1 fruit fly cellular context compared by ENCODE assay signal in the genomic region with DNA sequence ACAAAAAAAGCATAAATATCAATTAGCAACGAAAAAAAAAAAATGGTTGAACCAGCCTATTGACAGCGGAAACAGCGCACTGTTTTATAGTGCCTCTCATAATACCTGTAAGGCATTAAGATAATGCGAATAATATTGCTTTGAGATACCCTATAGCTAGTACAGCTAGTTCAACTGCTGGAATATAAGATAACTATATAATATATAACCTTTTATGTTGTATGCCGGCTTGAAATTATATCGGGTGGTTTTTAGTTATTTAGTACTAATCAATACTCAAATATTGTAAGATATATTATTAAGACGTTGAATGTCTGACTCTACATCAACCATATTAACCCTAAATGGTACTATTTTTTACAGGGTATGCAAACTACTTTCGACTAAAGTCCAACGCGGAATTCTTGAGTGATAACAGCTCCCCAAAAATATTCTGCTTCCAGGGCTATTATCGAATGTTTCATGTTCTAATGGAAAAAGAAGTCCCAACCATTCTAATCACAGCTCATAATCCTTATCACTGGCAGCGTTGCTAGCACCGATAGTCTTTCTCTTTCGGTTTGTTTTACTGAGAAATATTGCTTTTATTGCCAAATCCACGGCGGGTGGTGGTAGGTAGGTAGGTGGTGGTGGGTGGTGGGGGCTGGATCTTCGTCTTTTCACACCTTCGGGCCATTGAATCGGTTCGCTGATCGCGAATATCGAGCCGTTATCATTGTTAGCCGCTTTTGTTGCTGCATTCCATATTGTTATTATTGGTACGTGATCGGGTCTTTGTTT.
TF ChIP-seq lines count a peak whose summit lies in the region.

No protein-coding gene starts in this region.

TF ChIP-seq in whole organism, embryonic, 481 proteins besides CTCF, POLR2A, EP300 and RAD21 (continued from another document and continues in another):
- TF ChIP-seq usp (GFP tag; optimal IDR thresholded peaks at IDR 0.05; lab: Kevin White, UChicago) = no peak
- no peak for TF ChIP-seq disco-r (GFP tag; optimal IDR thresholded peaks at IDR 0.05; lab: Kevin White, UChicago)
- peak; percentile 83 for TF ChIP-seq Ravus (GFP tag; IDR thresholded peaks at IDR 0.05; lab: Robert Waterston, UW)
- peak; percentile 84 for TF ChIP-seq CG32532 (GFP tag; IDR thresholded peaks at IDR 0.05; lab: Robert Waterston, UW)
- no peak for TF ChIP-seq amos (GFP tag; IDR thresholded peaks at IDR 0.05; lab: Robert Waterston, UW; ENCODE audit: partially characterized antibody)
- no peak for TF ChIP-seq HLH4C (GFP tag; IDR thresholded peaks at IDR 0.05; lab: Robert Waterston, UW; ENCODE audit: partially characterized antibody)
- TF ChIP-seq E2f2 (GFP tag; IDR thresholded peaks at IDR 0.05; lab: Robert Waterston, UW) = peak; percentile 66
- no peak for TF ChIP-seq CG6654 (GFP tag; optimal IDR thresholded peaks at IDR 0.05; lab: Kevin White, UChicago)
- peak; percentile 38; the same call in 1 of the 2 replicates for TF ChIP-seq CG10959 (GFP tag; IDR thresholded peaks at IDR 0.05; lab: Robert Waterston, UW)
- TF ChIP-seq az2 (GFP tag; optimal IDR thresholded peaks at IDR 0.05; lab: Kevin White, UChicago) = no peak
- no peak for TF ChIP-seq Tbp (GFP tag; optimal IDR thresholded peaks at IDR 0.05; lab: Kevin White, UChicago)
- TF ChIP-seq CG12942 (GFP tag; optimal IDR thresholded peaks at IDR 0.05; lab: Kevin White, UChicago) = no peak
- no peak for TF ChIP-seq ERR (GFP tag; optimal IDR thresholded peaks at IDR 0.05; lab: Kevin White, UChicago)
- TF ChIP-seq zfh1 (GFP tag; IDR thresholded peaks at IDR 0.05; lab: Robert Waterston, UW) = peak; percentile 74; the same call in 2 of the 3 replicates
- TF ChIP-seq CG11085 (GFP tag; IDR thresholded peaks at IDR 0.05; lab: Robert Waterston, UW) = peak; percentile 63
- TF ChIP-seq p53 (GFP tag; optimal IDR thresholded peaks at IDR 0.05; lab: Kevin White, UChicago) = no peak
- TF ChIP-seq YL-1 (GFP tag; optimal IDR thresholded peaks at IDR 0.05; lab: Kevin White, UChicago) = no peak
- TF ChIP-seq Atf-2 (GFP tag; optimal IDR thresholded peaks at IDR 0.05; lab: Kevin White, UChicago) = no peak
- TF ChIP-seq Ets97D (GFP tag; optimal IDR thresholded peaks at IDR 0.05; lab: Kevin White, UChicago) = peak; percentile 19
- peak; percentile 6 for TF ChIP-seq twi (tag; optimal IDR thresholded peaks at IDR 0.05; lab: Kevin White, UChicago)
- peak; percentile 59 for TF ChIP-seq Xbp1 (GFP tag; optimal IDR thresholded peaks at IDR 0.05; lab: Kevin White, UChicago)
- TF ChIP-seq HLH3B (GFP tag; IDR thresholded peaks at IDR 0.05; lab: Robert Waterston, UW) = peak; percentile 85
- no peak for TF ChIP-seq zf30C (GFP tag; optimal IDR thresholded peaks at IDR 0.05; lab: Kevin White, UChicago)
- no peak for TF ChIP-seq Dip2 (GFP tag; IDR thresholded peaks at IDR 0.05; lab: Robert Waterston, UW)
- TF ChIP-seq Neu2 (GFP tag; optimal IDR thresholded peaks at IDR 0.05; lab: Kevin White, UChicago; ENCODE audit: borderline replicate concordance) = no peak
- TF ChIP-seq CG10147 (GFP tag; optimal IDR thresholded peaks at IDR 0.05; lab: Kevin White, UChicago) = peak; percentile 18
- TF ChIP-seq CG7987 (GFP tag; optimal IDR thresholded peaks at IDR 0.05; lab: Kevin White, UChicago) = no peak
- TF ChIP-seq en (GFP tag; optimal IDR thresholded peaks at IDR 0.05; lab: Kevin White, UChicago) = no peak
- peak; percentile 14 to 31 for TF ChIP-seq Pdp1 (GFP tag; optimal IDR thresholded peaks at IDR 0.05; lab: Kevin White, UChicago)
- peak; percentile 89 for TF ChIP-seq sob (GFP tag; IDR thresholded peaks at IDR 0.05; lab: Robert Waterston, UW)
- no peak for TF ChIP-seq CG16813 (GFP tag; IDR thresholded peaks at IDR 0.05; lab: Robert Waterston, UW; ENCODE audit: partially characterized antibody)
- peak; percentile 75; the same call in 1 of the 2 replicates for TF ChIP-seq MBD-R2 (GFP tag; IDR thresholded peaks at IDR 0.05; lab: Robert Waterston, UW)
- no peak; the same call in 2 of the 3 replicates for TF ChIP-seq croc (GFP tag; conservative IDR thresholded peaks at IDR 0.05; lab: Robert Waterston, UW)
- peak; percentile 30; the same call in 1 of the 2 replicates for TF ChIP-seq CG4730 (GFP tag; IDR thresholded peaks at IDR 0.05; lab: Robert Waterston, UW)
- no peak for TF ChIP-seq Hey (tag; optimal IDR thresholded peaks at IDR 0.05; lab: Kevin White, UChicago)
- TF ChIP-seq phol (tag; optimal IDR thresholded peaks at IDR 0.05; lab: Kevin White, UChicago) = peak; percentile 40
- TF ChIP-seq ase (GFP tag; IDR thresholded peaks at IDR 0.05; lab: Robert Waterston, UW) = 0 out of 3 replicates have a peak, but pooled peaks have one; percentile 28
- peak; percentile 88 for TF ChIP-seq CG18599 (GFP tag; optimal IDR thresholded peaks at IDR 0.05; lab: Kevin White, UChicago)
- peak; percentile 41 for TF ChIP-seq Blimp-1 (GFP tag; optimal IDR thresholded peaks at IDR 0.05; lab: Kevin White, UChicago)
- 0 out of 2 replicates have a peak, but pooled peaks have one; percentile 41 for TF ChIP-seq ro (GFP tag; IDR thresholded peaks at IDR 0.05; lab: Robert Waterston, UW)
- TF ChIP-seq CG30020 (tag; optimal IDR thresholded peaks at IDR 0.05; lab: Kevin White, UChicago) = no peak
- no peak for TF ChIP-seq kni (GFP tag; optimal IDR thresholded peaks at IDR 0.05; lab: Kevin White, UChicago)
- TF ChIP-seq row (GFP tag; IDR thresholded peaks at IDR 0.05; lab: Robert Waterston, UW) = peak; percentile 93
- TF ChIP-seq Sox100B (GFP tag; optimal IDR thresholded peaks at IDR 0.05; lab: Kevin White, UChicago) = peak; percentile 71
- peak; percentile 90 for TF ChIP-seq CG11504 (tag; optimal IDR thresholded peaks at IDR 0.05; lab: Kevin White, UChicago)
- TF ChIP-seq CG17568 (GFP tag; optimal IDR thresholded peaks at IDR 0.05; lab: Kevin White, UChicago) = peak; percentile 56
- TF ChIP-seq sisA (GFP tag; IDR thresholded peaks at IDR 0.05; lab: Robert Waterston, UW) = peak; percentile 74
- peak; percentile 68 for TF ChIP-seq CG13775 (GFP tag; optimal IDR thresholded peaks at IDR 0.05; lab: Kevin White, UChicago)
- TF ChIP-seq CG13296 (GFP tag; optimal IDR thresholded peaks at IDR 0.05; lab: Kevin White, UChicago) = peak; percentile 63
- no peak for TF ChIP-seq maf-S (GFP tag; optimal IDR thresholded peaks at IDR 0.05; lab: Kevin White, UChicago)
- peak; percentile 37 for TF ChIP-seq CG34376 (GFP tag; optimal IDR thresholded peaks at IDR 0.05; lab: Kevin White, UChicago)
- TF ChIP-seq H15 (GFP tag; IDR thresholded peaks at IDR 0.05; lab: Robert Waterston, UW) = peak; percentile 51; the same call in 2 of the 3 replicates
- no peak for TF ChIP-seq CG3163 (GFP tag; optimal IDR thresholded peaks at IDR 0.05; lab: Kevin White, UChicago)
- peak; percentile 78 for TF ChIP-seq Fer3 (tag; optimal IDR thresholded peaks at IDR 0.05; lab: Kevin White, UChicago)
- peak; percentile 79 for TF ChIP-seq Sox102F (GFP tag; optimal IDR thresholded peaks at IDR 0.05; lab: Kevin White, UChicago)
- TF ChIP-seq danr (GFP tag; IDR thresholded peaks at IDR 0.05; lab: Robert Waterston, UW) = peak; percentile 43; the same call in 1 of the 2 replicates
- TF ChIP-seq NC2β (GFP tag; optimal IDR thresholded peaks at IDR 0.05; lab: Kevin White, UChicago) = no peak
- TF ChIP-seq Hr3 (GFP tag; optimal IDR thresholded peaks at IDR 0.05; lab: Kevin White, UChicago) = peak; percentile 68
- TF ChIP-seq CG31441 (GFP tag; IDR thresholded peaks at IDR 0.05; lab: Robert Waterston, UW) = peak; percentile 52
- TF ChIP-seq pfk (GFP tag; optimal IDR thresholded peaks at IDR 0.05; lab: Kevin White, UChicago) = no peak
- TF ChIP-seq E2f1 (GFP tag; IDR thresholded peaks at IDR 0.05; lab: Robert Waterston, UW) = peak; percentile 71
- TF ChIP-seq CG10209 (GFP tag; optimal IDR thresholded peaks at IDR 0.05; lab: Kevin White, UChicago) = peak; percentile 78
- no peak for TF ChIP-seq fu2 (GFP tag; optimal IDR thresholded peaks at IDR 0.05; lab: Kevin White, UChicago)
- no peak for TF ChIP-seq Elba2 (GFP tag; optimal IDR thresholded peaks at IDR 0.05; lab: Kevin White, UChicago)
- TF ChIP-seq CG7556 (GFP tag; optimal IDR thresholded peaks at IDR 0.05; lab: Kevin White, UChicago) = peak; percentile 82
- TF ChIP-seq tin (GFP tag; optimal IDR thresholded peaks at IDR 0.05; lab: Kevin White, UChicago) = no peak
- peak; percentile 69 for TF ChIP-seq CG17361 (GFP tag; IDR thresholded peaks at IDR 0.05; lab: Robert Waterston, UW)
- TF ChIP-seq CG7786 (GFP tag; optimal IDR thresholded peaks at IDR 0.05; lab: Kevin White, UChicago) = peak; percentile 17
- no peak for TF ChIP-seq ash1 (GFP tag; optimal IDR thresholded peaks at IDR 0.05; lab: Kevin White, UChicago)
- peak; percentile 88 for TF ChIP-seq seq (GFP tag; IDR thresholded peaks at IDR 0.05; lab: Robert Waterston, UW)
- TF ChIP-seq Dek (tag; optimal IDR thresholded peaks at IDR 0.05; lab: Kevin White, UChicago) = peak; percentile 91
- TF ChIP-seq CG2129 (GFP tag; IDR thresholded peaks at IDR 0.05; lab: Robert Waterston, UW; ENCODE audit: partially characterized antibody) = no peak
- no peak for TF ChIP-seq Nf-YC (tag; optimal IDR thresholded peaks at IDR 0.05; lab: Kevin White, UChicago)
- no peak for TF ChIP-seq Asciz (GFP tag; optimal IDR thresholded peaks at IDR 0.05; lab: Kevin White, UChicago)
- TF ChIP-seq klu (GFP tag; IDR thresholded peaks at IDR 0.05; lab: Robert Waterston, UW) = peak; percentile 81
- TF ChIP-seq dmrt99B (tag; optimal IDR thresholded peaks at IDR 0.05; lab: Kevin White, UChicago) = peak; percentile 82
- no peak for TF ChIP-seq Doc2 (GFP tag; IDR thresholded peaks at IDR 0.05; lab: Robert Waterston, UW)
- no peak for TF ChIP-seq CG6272 (GFP tag; IDR thresholded peaks at IDR 0.05; lab: Robert Waterston, UW)
- TF ChIP-seq HHEX (GFP tag; optimal IDR thresholded peaks at IDR 0.05; lab: Kevin White, UChicago) = peak; percentile 64
- peak; percentile 79 for TF ChIP-seq esg (GFP tag; conservative IDR thresholded peaks at IDR 0.05; lab: Robert Waterston, UW)
- no peak for TF ChIP-seq CG3065 (GFP tag; optimal IDR thresholded peaks at IDR 0.05; lab: Kevin White, UChicago)
- no peak for TF ChIP-seq Lpt (GFP tag; optimal IDR thresholded peaks at IDR 0.05; lab: Kevin White, UChicago)
- TF ChIP-seq CG2678 (tag; optimal IDR thresholded peaks at IDR 0.05; lab: Kevin White, UChicago) = peak; percentile 85
- peak; percentile 48 for TF ChIP-seq CG15514 (GFP tag; optimal IDR thresholded peaks at IDR 0.05; lab: Kevin White, UChicago)
- TF ChIP-seq wek (GFP tag; optimal IDR thresholded peaks at IDR 0.05; lab: Kevin White, UChicago) = no peak
- TF ChIP-seq Atf6 (GFP tag; IDR thresholded peaks at IDR 0.05; lab: Robert Waterston, UW) = peak; percentile 95
- TF ChIP-seq vnd (GFP tag; IDR thresholded peaks at IDR 0.05; lab: Robert Waterston, UW; ENCODE audit: partially characterized antibody) = no peak
- TF ChIP-seq lab (GFP tag; optimal IDR thresholded peaks at IDR 0.05; lab: Kevin White, UChicago) = peak; percentile 86
- no peak for TF ChIP-seq CG11398 (GFP tag; optimal IDR thresholded peaks at IDR 0.05; lab: Kevin White, UChicago)
- peak; percentile 56; the same call in 2 of the 3 replicates for TF ChIP-seq CG11560 (tag; IDR thresholded peaks at IDR 0.05; lab: Robert Waterston, UW)
- TF ChIP-seq CG1602 (GFP tag; optimal IDR thresholded peaks at IDR 0.05; lab: Kevin White, UChicago) = peak; percentile 13
- TF ChIP-seq CG31388 (GFP tag; optimal IDR thresholded peaks at IDR 0.05; lab: Kevin White, UChicago) = no peak
- TF ChIP-seq CG4282 (GFP tag; optimal IDR thresholded peaks at IDR 0.05; lab: Kevin White, UChicago) = no peak
- TF ChIP-seq gfzf (GFP tag; optimal IDR thresholded peaks at IDR 0.05; lab: Kevin White, UChicago) = no peak
- TF ChIP-seq lilli (GFP tag; optimal IDR thresholded peaks at IDR 0.05; lab: Kevin White, UChicago) = peak; percentile 36
- TF ChIP-seq CG34422 (GFP tag; IDR thresholded peaks at IDR 0.05; lab: Robert Waterston, UW) = peak; percentile 50; the same call in 1 of the 3 replicates
- peak; percentile 88 for TF ChIP-seq PHDP (tag; optimal IDR thresholded peaks at IDR 0.05; lab: Kevin White, UChicago)
- peak; percentile 85 for TF ChIP-seq H2.0 (GFP tag; IDR thresholded peaks at IDR 0.05; lab: Robert Waterston, UW)
- peak; percentile 59 for TF ChIP-seq scrt (GFP tag; optimal IDR thresholded peaks at IDR 0.05; lab: Kevin White, UChicago)
- no peak for TF ChIP-seq CG4424 (GFP tag; optimal IDR thresholded peaks at IDR 0.05; lab: Kevin White, UChicago)
- TF ChIP-seq gce (GFP tag; IDR thresholded peaks at IDR 0.05; lab: Robert Waterston, UW) = peak; percentile 47; the same call in 1 of the 3 replicates
- no peak for TF ChIP-seq CG14710 (tag; optimal IDR thresholded peaks at IDR 0.05; lab: Kevin White, UChicago)
- TF ChIP-seq CG14965 (GFP tag; optimal IDR thresholded peaks at IDR 0.05; lab: Kevin White, UChicago; ENCODE audit: borderline replicate concordance) = no peak
- peak; percentile 50 for TF ChIP-seq CG15011 (GFP tag; optimal IDR thresholded peaks at IDR 0.05; lab: Kevin White, UChicago)
- TF ChIP-seq slp2 (GFP tag; optimal IDR thresholded peaks at IDR 0.05; lab: Kevin White, UChicago) = no peak
- TF ChIP-seq Ssrp (tag; optimal IDR thresholded peaks at IDR 0.05; lab: Kevin White, UChicago) = peak; percentile 59
- TF ChIP-seq CG4404 (GFP tag; IDR thresholded peaks at IDR 0.05; lab: Robert Waterston, UW) = 0 out of 2 replicates have a peak, but pooled peaks have one; percentile 24
- TF ChIP-seq inv (GFP tag; IDR thresholded peaks at IDR 0.05; lab: Robert Waterston, UW; ENCODE audit: partially characterized antibody) = no peak
- peak; percentile 46 for TF ChIP-seq CG17359 (tag; optimal IDR thresholded peaks at IDR 0.05; lab: Kevin White, UChicago)
- TF ChIP-seq CG14050 (GFP tag; IDR thresholded peaks at IDR 0.05; lab: Robert Waterston, UW) = peak; percentile 67
- TF ChIP-seq CG2875 (GFP tag; optimal IDR thresholded peaks at IDR 0.05; lab: Kevin White, UChicago) = peak; percentile 26
- peak; percentile 63 for TF ChIP-seq fd96Cb (tag; optimal IDR thresholded peaks at IDR 0.05; lab: Kevin White, UChicago)
- TF ChIP-seq sim (GFP tag; IDR thresholded peaks at IDR 0.05; lab: Robert Waterston, UW) = no peak
- TF ChIP-seq CG30431 (GFP tag; optimal IDR thresholded peaks at IDR 0.05; lab: Kevin White, UChicago) = no peak
- TF ChIP-seq Usf (GFP tag; optimal IDR thresholded peaks at IDR 0.05; lab: Kevin White, UChicago) = peak; percentile 49
- peak; percentile 8 for TF ChIP-seq CG3838 (GFP tag; optimal IDR thresholded peaks at IDR 0.05; lab: Kevin White, UChicago)
- TF ChIP-seq NFAT (GFP tag; IDR thresholded peaks at IDR 0.05; lab: Robert Waterston, UW) = peak; percentile 62; the same call in 1 of the 2 replicates
- no peak for TF ChIP-seq h (optimal IDR thresholded peaks at IDR 0.05; lab: Kevin White, UChicago)
- TF ChIP-seq schlank (tag; optimal IDR thresholded peaks at IDR 0.05; lab: Kevin White, UChicago) = peak; percentile 83
- no peak for TF ChIP-seq Dfd (GFP tag; optimal IDR thresholded peaks at IDR 0.05; lab: Kevin White, UChicago)
- TF ChIP-seq trem (tag; optimal IDR thresholded peaks at IDR 0.05; lab: Kevin White, UChicago) = no peak
